Worm (Caenorhabditis elegans) whole organism, L3 larva: ENCODE results near the gene efl-1.

Experiments used
- R02D3.7 ChIP-seq: fragments of 150-350 bp; optimal IDR thresholded peaks from 2 replicates; lab custom pipeline; 2014; ENCODE audit warnings: missing biosample characterization, missing genetic modification characterization
- ama-1 ChIP-seq: fragments of 150-350 bp; optimal IDR thresholded peaks from 2 replicates; lab custom pipeline; 2018
- ceh-9 ChIP-seq: sonication (generic microtip); optimal IDR thresholded peaks from 2 replicates; lab custom pipeline; 2018; ENCODE audit warnings: missing biosample characterization, missing genetic modification characterization
- fkh-10 ChIP-seq: sonication (generic microtip); optimal IDR thresholded peaks from 2 replicates; lab custom pipeline; 2017; ENCODE audit warnings: missing biosample characterization, missing genetic modification reagents, missing genetic modification characterization
- jun-1 ChIP-seq: fragments of 150-350 bp; optimal IDR thresholded peaks from 2 replicates; lab custom pipeline; 2014; ENCODE audit warnings: missing biosample characterization, missing genetic modification reagents, missing genetic modification characterization
- lin-39 ChIP-seq: fragments of 150-350 bp; optimal IDR thresholded peaks from 2 replicates; lab custom pipeline; 2018; ENCODE audit warnings: missing biosample characterization, missing genetic modification reagents, missing genetic modification characterization
- nhr-76 ChIP-seq: fragments of 150-350 bp; sonication (generic microtip); optimal IDR thresholded peaks from 5 replicates; lab custom pipeline; 2014; ENCODE audit warnings: missing biosample characterization, missing genetic modification characterization
- nhr-77 ChIP-seq: fragments of 150-350 bp; optimal IDR thresholded peaks from 2 replicates; lab custom pipeline; 2014; ENCODE audit warnings: missing biosample characterization, missing genetic modification characterization
- pqm-1 ChIP-seq: fragments of 150-350 bp; optimal IDR thresholded peaks from 2 replicates; lab custom pipeline; 2017; ENCODE audit warnings: missing biosample characterization, missing genetic modification characterization, inconsistent platforms
- skn-1 ChIP-seq: fragments of 150-350 bp; optimal IDR thresholded peaks from 2 replicates; lab custom pipeline; 2014; ENCODE audit warnings: missing biosample characterization, missing genetic modification characterization
- unc-39 ChIP-seq: sonication (generic microtip); optimal IDR thresholded peaks from 4 replicates; lab custom pipeline; 2017; ENCODE audit warnings: missing biosample characterization, missing genetic modification characterization
- zag-1 ChIP-seq: fragments of 150-350 bp; optimal IDR thresholded peaks from 2 replicates; lab custom pipeline; 2014; ENCODE audit warnings: missing biosample characterization, missing genetic modification characterization
- ztf-11 ChIP-seq: fragments of 150-350 bp; optimal IDR thresholded peaks from 2 replicates; lab custom pipeline; 2014; ENCODE audit warnings: missing biosample characterization, missing genetic modification characterization

ce11 chrV:17001167-17001566 is 35.7 kb upstream of the efl-1 start, which contains the start of gene sri-9:
- TF ChIP-seq lin-39 (tag; lab: Kevin White, UChicago) = no peak
- no peak for TF ChIP-seq fkh-10 (GFP tag; lab: Kevin White, UChicago)
- TF ChIP-seq nhr-76 (tag; lab: Kevin White, UChicago) = no peak
- TF ChIP-seq nhr-77 = no peak
- no peak for TF ChIP-seq ceh-9
- TF ChIP-seq pqm-1 = no peak
- TF ChIP-seq unc-39 (tag; lab: Kevin White, UChicago) = no peak
- TF ChIP-seq ztf-11 = no peak
- no peak for TF ChIP-seq jun-1 (tag; lab: Kevin White, UChicago)
- no peak for TF ChIP-seq R02D3.7 (tag; lab: Kevin White, UChicago)
- TF ChIP-seq ama-1 = no peak
- no peak for TF ChIP-seq skn-1 (tag; lab: Kevin White, UChicago)
- no peak for TF ChIP-seq zag-1 (tag; lab: Kevin White, UChicago)
